Worm (Caenorhabditis elegans) whole organism, mixed stage, embryonic: ENCODE results near the gene F40G9.19.
A peak's percentile ranks its signal among the peaks of the same experiment; 100 is the strongest.

Experiments used
- M03D4.4 ChIP-seq: sonication (generic microtip); optimal IDR thresholded peaks from 2 replicates; lab custom pipeline; 2017; ENCODE audit warnings: mild to moderate bottlenecking, missing genetic modification characterization, missing compliant biosample characterization
- bed-3 ChIP-seq: fragments of 200-800 bp; sonication (Bioruptor generic); optimal IDR thresholded peaks from 3 replicates; lab custom pipeline; 2018; ENCODE audit warnings: mild to moderate bottlenecking, missing genetic modification characterization, moderate library complexity, missing compliant biosample characterization
- blmp-1 ChIP-seq: fragments of 150-350 bp; optimal IDR thresholded peaks from 2 replicates; lab custom pipeline; 2014; ENCODE audit warnings: missing biosample characterization, missing genetic modification characterization
- ceh-39 ChIP-seq: fragments of 150-350 bp; optimal IDR thresholded peaks from 2 replicates; lab custom pipeline; 2014; ENCODE audit warnings: missing biosample characterization, missing genetic modification characterization
- ces-1 ChIP-seq: fragments of 150-350 bp; optimal IDR thresholded peaks from 2 replicates; lab custom pipeline; 2014; ENCODE audit warnings: missing biosample characterization, missing genetic modification reagents, missing genetic modification characterization
- cnd-1 ChIP-seq: fragments of 200-800 bp; sonication (Bioruptor generic); optimal IDR thresholded peaks from 2 replicates; lab custom pipeline; 2018; ENCODE audit warnings: mild to moderate bottlenecking, missing genetic modification characterization, missing compliant biosample characterization
- drap-1 ChIP-seq: fragments of 200-800 bp; sonication (Bioruptor generic); optimal IDR thresholded peaks from 3 replicates; lab custom pipeline; 2018; ENCODE audit warnings: mild to moderate bottlenecking, missing genetic modification characterization, missing compliant biosample characterization
- elt-1 ChIP-seq: sonication (generic microtip); optimal IDR thresholded peaks from 2 replicates; lab custom pipeline; 2017; ENCODE audit warnings: missing genetic modification characterization, mild to moderate bottlenecking, missing compliant biosample characterization, antibody characterized with exemption, moderate library complexity, borderline replicate concordance; ENCODE audit not compliant: insufficient read depth
- elt-3 ChIP-seq: fragments of 150-350 bp; optimal IDR thresholded peaks from 2 replicates; lab custom pipeline; 2014; ENCODE audit warnings: missing biosample characterization, missing genetic modification characterization
- ham-2 ChIP-seq: fragments of 200-800 bp; sonication (Bioruptor generic); optimal IDR thresholded peaks from 2 replicates; lab custom pipeline; 2018; ENCODE audit warnings: mild to moderate bottlenecking, missing genetic modification characterization, missing compliant biosample characterization
- hlh-1 ChIP-seq: fragments of 150-350 bp; optimal IDR thresholded peaks from 2 replicates; lab custom pipeline; 2014; ENCODE audit warnings: missing biosample characterization, missing genetic modification reagents, missing genetic modification characterization
- lin-13 ChIP-seq: fragments of 150-350 bp; optimal IDR thresholded peaks from 2 replicates; lab custom pipeline; 2014; ENCODE audit warnings: missing biosample characterization, missing genetic modification characterization
- lin-32 ChIP-seq: fragments of 200-800 bp; sonication (Bioruptor generic); optimal IDR thresholded peaks from 2 replicates; lab custom pipeline; 2018; ENCODE audit warnings: mild to moderate bottlenecking, missing genetic modification characterization, missing compliant biosample characterization
- lsy-2 ChIP-seq: fragments of 150-350 bp; optimal IDR thresholded peaks from 2 replicates; lab custom pipeline; 2014; ENCODE audit warnings: missing biosample characterization, missing genetic modification characterization
- mls-2 ChIP-seq: sonication (generic microtip); optimal IDR thresholded peaks from 2 replicates; lab custom pipeline; 2016; ENCODE audit warnings: mild to moderate bottlenecking, missing genetic modification characterization, moderate library complexity, missing compliant biosample characterization
- nhr-12 ChIP-seq: fragments of 150-350 bp; optimal IDR thresholded peaks from 2 replicates; lab custom pipeline; 2014; ENCODE audit warnings: missing biosample characterization, missing genetic modification characterization
- nhr-237 ChIP-seq: fragments of 150-350 bp; optimal IDR thresholded peaks from 2 replicates; lab custom pipeline; 2014; ENCODE audit warnings: missing biosample characterization, missing genetic modification characterization
- nhr-28 ChIP-seq: fragments of 150-350 bp; optimal IDR thresholded peaks from 2 replicates; lab custom pipeline; 2014; ENCODE audit warnings: missing biosample characterization, missing genetic modification characterization
- nhr-76 ChIP-seq: sonication (generic microtip); optimal IDR thresholded peaks from 2 replicates; lab custom pipeline; 2017; ENCODE audit warnings: missing biosample characterization, missing genetic modification characterization
- pha-4 ChIP-seq: fragments of 150-350 bp; optimal IDR thresholded peaks from 2 replicates; lab custom pipeline; 2018; ENCODE audit warnings: missing biosample characterization, missing genetic modification reagents, missing genetic modification characterization
- sem-2 ChIP-seq: fragments of 200-800 bp; sonication (Bioruptor generic); optimal IDR thresholded peaks from 2 replicates; lab custom pipeline; 2018; ENCODE audit warnings: mild to moderate bottlenecking, missing genetic modification characterization, missing compliant biosample characterization
- snpc-4 ChIP-seq: fragments of 150-350 bp; optimal IDR thresholded peaks from 2 replicates; lab custom pipeline; 2014; ENCODE audit warnings: missing biosample characterization, missing genetic modification characterization
- sptf-1 ChIP-seq: sonication (generic microtip); optimal IDR thresholded peaks from 2 replicates; lab custom pipeline; 2017; ENCODE audit warnings: mild to moderate bottlenecking, missing genetic modification characterization, moderate library complexity, missing compliant biosample characterization
- tbx-8 ChIP-seq: fragments of 200-800 bp; sonication (Bioruptor generic); optimal IDR thresholded peaks from 2 replicates; lab custom pipeline; 2018; ENCODE audit warnings: mild to moderate bottlenecking, missing genetic modification characterization, moderate library complexity, missing compliant biosample characterization
- unc-120 ChIP-seq: sonication (generic microtip); optimal IDR thresholded peaks from 2 replicates; lab custom pipeline; 2017; ENCODE audit warnings: missing genetic modification characterization, missing compliant biosample characterization; ENCODE audit not compliant: poor library complexity, severe bottlenecking
- unc-39 ChIP-seq: fragments of 150-350 bp; optimal IDR thresholded peaks from 2 replicates; lab custom pipeline; 2014; ENCODE audit warnings: missing biosample characterization, missing genetic modification characterization
- unc-62 ChIP-seq: fragments of 150-350 bp; optimal IDR thresholded peaks from 2 replicates; lab custom pipeline; 2014; ENCODE audit warnings: missing biosample characterization, missing genetic modification reagents, missing genetic modification characterization
- zip-8 ChIP-seq: fragments of 150-350 bp; optimal IDR thresholded peaks from 2 replicates; lab custom pipeline; 2014; ENCODE audit warnings: missing biosample characterization, missing genetic modification characterization
- ztf-11 ChIP-seq: fragments of 150-350 bp; optimal IDR thresholded peaks from 2 replicates; lab custom pipeline; 2014; ENCODE audit warnings: missing biosample characterization, missing genetic modification characterization

F40G9.19 gene

DNA sequence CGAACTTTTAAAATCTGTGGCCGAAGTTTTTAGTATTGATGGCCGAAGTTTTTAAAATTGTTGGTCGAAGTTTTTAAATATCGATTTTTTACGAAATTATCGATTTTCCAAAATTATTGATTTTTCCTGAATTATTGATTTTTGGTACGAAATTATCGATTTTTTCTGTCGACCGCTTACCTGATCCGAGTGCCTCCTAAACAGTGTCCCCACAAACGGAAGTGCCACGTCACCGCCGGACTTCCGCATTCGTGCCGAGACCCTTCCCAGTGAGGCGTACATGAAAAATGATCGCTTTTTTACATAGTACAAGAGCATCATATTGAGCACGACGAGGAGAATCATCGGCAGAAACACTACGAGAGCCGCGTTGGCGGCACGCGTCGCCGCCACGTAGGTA is 30.4 kb downstream of the F40G9.19 start:
- TF ChIP-seq hlh-1 (tag; lab: Kevin White, UChicago) (no peak), cnd-1 (tag; lab: Kevin White, UChicago) (no peak), elt-1 (tag; lab: Kevin White, UChicago) (no peak), ztf-11 (no peak), unc-120 (tag; lab: Kevin White, UChicago) (no peak), snpc-4 (tag; lab: Kevin White, UChicago) (no peak), pha-4 (tag; lab: Kevin White, UChicago) (no peak), blmp-1 (no peak), bed-3 (GFP tag; lab: Kevin White, UChicago) (no peak), sptf-1 (tag; lab: Kevin White, UChicago) (no peak), elt-3 (tag; lab: Kevin White, UChicago) (no peak), ham-2 (GFP tag; lab: Kevin White, UChicago) (no peak), zip-8 (tag; lab: Kevin White, UChicago) (no peak), nhr-237 (tag; lab: Kevin White, UChicago) (no peak), lsy-2 (tag; lab: Kevin White, UChicago) (no peak), unc-39 (tag; lab: Kevin White, UChicago) (no peak), mls-2 (tag; lab: Kevin White, UChicago) (no peak)

ce11 chrIII:207023-207422 is 33.4 kb downstream of the F40G9.19 start, which contains the start of gene W10C4.1:
TSS of gene W10C4.1 (minus strand) at chrIII:207123.
- TF ChIP-seq pha-4 (tag; lab: Kevin White, UChicago) (no peak), bed-3 (GFP tag; lab: Kevin White, UChicago) (no peak), sem-2 (no peak), drap-1 (GFP tag; lab: Kevin White, UChicago) (no peak), lin-13 (tag; lab: Kevin White, UChicago) (no peak), nhr-237 (tag; lab: Kevin White, UChicago) (no peak), unc-39 (tag; lab: Kevin White, UChicago) (no peak), hlh-1 (tag; lab: Kevin White, UChicago) (no peak), zip-8 (tag; lab: Kevin White, UChicago) (no peak), cnd-1 (tag; lab: Kevin White, UChicago) (no peak)

DNA sequence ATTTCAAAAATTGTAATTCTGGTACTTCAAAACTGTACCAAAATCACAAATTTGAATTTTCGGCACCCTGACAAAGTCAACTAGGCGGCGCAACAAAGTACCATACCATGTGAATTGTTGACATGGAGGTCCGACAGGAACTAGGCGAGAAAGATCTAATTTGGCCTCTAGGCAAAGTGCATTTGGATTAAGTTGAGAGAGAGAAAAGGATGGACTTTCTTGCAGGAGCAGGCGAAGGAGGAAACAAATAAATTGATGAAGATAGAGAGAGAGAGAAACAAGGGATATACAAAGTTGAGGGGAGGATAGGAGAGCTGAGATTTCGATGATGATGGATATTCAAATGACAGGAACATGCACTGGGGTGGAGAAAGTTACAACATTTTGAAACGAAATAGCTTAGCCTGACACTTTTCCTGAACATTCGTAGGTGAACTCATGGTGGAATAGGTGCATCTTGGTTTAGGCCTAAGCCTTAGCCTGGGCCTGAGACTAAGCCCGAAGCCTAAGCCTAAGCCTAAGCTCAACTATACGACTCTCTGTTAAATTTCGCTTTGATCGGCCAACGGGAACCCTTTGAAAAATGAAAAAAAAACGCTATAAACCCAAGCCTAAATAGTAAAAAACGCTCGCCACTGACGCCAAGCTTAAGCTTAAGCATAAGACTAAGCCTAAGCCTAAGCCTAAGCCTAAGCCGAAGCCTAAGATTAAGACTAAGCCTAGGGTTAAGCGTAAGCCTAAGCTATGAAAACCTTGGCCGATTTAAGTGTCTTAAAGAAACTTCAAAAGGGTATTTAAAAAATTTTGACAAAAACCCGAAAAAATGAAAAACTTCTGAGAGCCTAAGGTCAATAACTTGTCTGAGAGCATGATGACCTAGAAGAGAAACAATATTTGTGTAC is 35.4 kb downstream of the F40G9.19 start:
- TF ChIP-seq nhr-28 (no peak), unc-62 (GFP tag; lab: Kevin White, UChicago) (peak; percentile 67), ces-1 (GFP tag; lab: Kevin White, UChicago) (peak; percentile 98), hlh-1 (tag; lab: Kevin White, UChicago) (no peak), lin-32 (no peak), M03D4.4 (tag; lab: Kevin White, UChicago) (no peak)
- TF ChIP-seq, all 35 proteins: peak for 2

ce11 chrIII:209695-210091 is 36.1 kb downstream of the F40G9.19 start, which contains the start of gene klp-20:
TSS of gene klp-20 (plus strand) at chrIII:209992.
- TF ChIP-seq bed-3 (GFP tag; lab: Kevin White, UChicago) (no peak), unc-120 (tag; lab: Kevin White, UChicago) (no peak), nhr-76 (tag; lab: Kevin White, UChicago) (no peak), cnd-1 (tag; lab: Kevin White, UChicago) (no peak), zip-8 (tag; lab: Kevin White, UChicago) (no peak), ceh-39 (no peak), nhr-28 (no peak)
- TF ChIP-seq, all 35 proteins: peak for 0

DNA sequence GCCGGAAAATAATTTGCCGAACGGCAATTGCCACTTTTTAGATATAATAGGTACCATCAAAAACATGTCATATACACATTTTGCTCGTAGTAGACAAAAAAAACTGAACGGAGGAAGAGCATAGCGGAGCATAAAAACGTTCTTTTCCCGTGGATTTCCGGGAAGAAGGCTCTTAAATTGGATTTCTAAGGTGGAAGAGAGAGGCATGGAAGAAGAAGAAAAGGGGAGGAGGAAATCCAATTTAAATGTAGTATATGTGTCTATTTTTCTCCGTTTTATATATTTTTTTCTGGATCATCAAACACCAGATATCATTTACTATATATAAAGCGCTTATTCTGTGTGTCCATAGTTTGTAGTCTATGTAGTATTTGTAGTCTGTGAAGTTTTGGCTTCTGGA is 37.8 kb downstream of the F40G9.19 start:
- no peak for TF ChIP-seq elt-3 (tag; lab: Kevin White, UChicago)
- TF ChIP-seq ces-1 (GFP tag; lab: Kevin White, UChicago), result peak; percentile 77

- no peak for TF ChIP-seq elt-3 (tag; lab: Kevin White, UChicago)
- no peak for TF ChIP-seq nhr-28
- TF ChIP-seq tbx-8 (GFP tag; lab: Kevin White, UChicago), result no peak
- peak; percentile 57 for TF ChIP-seq ces-1 (GFP tag; lab: Kevin White, UChicago)
- TF ChIP-seq unc-120 (tag; lab: Kevin White, UChicago), result peak; percentile 63
- TF ChIP-seq sptf-1 (tag; lab: Kevin White, UChicago), result peak; percentile 32
- peak; percentile 75 for TF ChIP-seq hlh-1 (tag; lab: Kevin White, UChicago)
- no peak for TF ChIP-seq pha-4 (tag; lab: Kevin White, UChicago)
- TF ChIP-seq nhr-12, result no peak
Measured at ce11 chrIII:220368-220767, 46.8 kb downstream of the F40G9.19 start.
